Worm (Caenorhabditis elegans) whole organism, late embryonic: ENCODE data around the gene fbxb-103.

ENCODE experiments used
- C08G9.2 ChIP-seq: sonication (generic microtip); optimal IDR thresholded peaks from 2 replicates; lab custom pipeline; 2016; ENCODE audit warnings: mild to moderate bottlenecking, missing genetic modification characterization, moderate library complexity, missing compliant biosample characterization
- ama-1 ChIP-seq: fragments of 150-350 bp; optimal IDR thresholded peaks from 2 replicates; lab custom pipeline; 2014
- ceh-18 ChIP-seq: sonication (generic microtip); optimal IDR thresholded peaks from 2 replicates; lab custom pipeline; 2016; ENCODE audit warnings: missing genetic modification characterization, missing compliant biosample characterization
- ceh-19 ChIP-seq: fragments of 200-800 bp; sonication (Bioruptor generic); optimal IDR thresholded peaks from 2 replicates; lab custom pipeline; 2018; ENCODE audit warnings: mild to moderate bottlenecking, missing genetic modification characterization, missing compliant biosample characterization
- ceh-2 ChIP-seq: sonication (generic microtip); optimal IDR thresholded peaks from 2 replicates; lab custom pipeline; 2016; ENCODE audit warnings: missing genotype, missing genetic modification characterization, missing compliant biosample characterization
- ceh-24 ChIP-seq: sonication (generic microtip); optimal IDR thresholded peaks from 2 replicates; lab custom pipeline; 2016; ENCODE audit warnings: mild to moderate bottlenecking, missing genetic modification characterization, missing compliant biosample characterization
- ceh-31 ChIP-seq: sonication (generic microtip); optimal IDR thresholded peaks from 2 replicates; lab custom pipeline; 2016; ENCODE audit warnings: missing genetic modification characterization, missing compliant biosample characterization
- ceh-48 ChIP-seq: sonication (generic microtip); optimal IDR thresholded peaks from 2 replicates; lab custom pipeline; 2016; ENCODE audit warnings: missing genetic modification characterization, inconsistent platforms, missing compliant biosample characterization
- elt-2 ChIP-seq: sonication (generic microtip); optimal IDR thresholded peaks from 2 replicates; lab custom pipeline; 2016; ENCODE audit warnings: missing genetic modification reagents, missing genetic modification characterization, missing compliant biosample characterization
- elt-4 ChIP-seq: sonication (generic microtip); optimal IDR thresholded peaks from 2 replicates; lab custom pipeline; 2016; ENCODE audit warnings: missing genetic modification characterization, missing compliant biosample characterization
- hlh-6 ChIP-seq: sonication (generic microtip); optimal IDR thresholded peaks from 2 replicates; lab custom pipeline; 2016; ENCODE audit warnings: missing genotype, missing genetic modification characterization, missing compliant biosample characterization
- hlh-8 ChIP-seq: sonication (generic microtip); optimal IDR thresholded peaks from 2 replicates; lab custom pipeline; 2016; ENCODE audit warnings: missing genotype, missing genetic modification characterization, missing compliant biosample characterization
- lim-6 ChIP-seq: sonication (generic microtip); optimal IDR thresholded peaks from 2 replicates; lab custom pipeline; 2016; ENCODE audit warnings: missing genetic modification characterization, missing compliant biosample characterization
- lin-11 ChIP-seq: fragments of 200-800 bp; sonication (Bioruptor generic); optimal IDR thresholded peaks from 2 replicates; lab custom pipeline; 2018; ENCODE audit warnings: mild to moderate bottlenecking, missing genetic modification characterization, missing compliant biosample characterization
- nfya-1 ChIP-seq: sonication (generic microtip); optimal IDR thresholded peaks from 2 replicates; lab custom pipeline; 2017; ENCODE audit warnings: missing genetic modification characterization, mild to moderate bottlenecking, missing compliant biosample characterization, antibody characterized with exemption, moderate library complexity
- nhr-232 ChIP-seq: sonication (generic microtip); optimal IDR thresholded peaks from 2 replicates; lab custom pipeline; 2016; ENCODE audit warnings: missing genetic modification characterization, missing compliant biosample characterization
- npax-4 ChIP-seq: sonication (generic microtip); optimal IDR thresholded peaks from 2 replicates; lab custom pipeline; 2016; ENCODE audit warnings: missing genetic modification characterization, missing compliant biosample characterization
- odd-2 ChIP-seq: sonication (generic microtip); optimal IDR thresholded peaks from 2 replicates; lab custom pipeline; 2017; ENCODE audit warnings: antibody characterized with exemption, mild to moderate bottlenecking, missing genetic modification characterization, missing compliant biosample characterization
- pag-3 ChIP-seq: sonication (generic microtip); optimal IDR thresholded peaks from 2 replicates; lab custom pipeline; 2016; ENCODE audit warnings: missing compliant biosample characterization, missing genetic modification characterization, borderline replicate concordance
- pat-9 ChIP-seq: fragments of 200-800 bp; sonication (Bioruptor generic); optimal IDR thresholded peaks from 2 replicates; lab custom pipeline; 2018; ENCODE audit warnings: mild to moderate bottlenecking, missing genetic modification characterization, moderate library complexity, missing compliant biosample characterization
- pax-1 ChIP-seq: fragments of 150-350 bp; optimal IDR thresholded peaks from 2 replicates; lab custom pipeline; 2014; ENCODE audit warnings: missing biosample characterization, missing genetic modification characterization
- pha-4 ChIP-seq: fragments of 150-350 bp; optimal IDR thresholded peaks from 2 replicates; lab custom pipeline; 2018; ENCODE audit warnings: missing biosample characterization, missing genetic modification reagents, missing genetic modification characterization
- pqm-1 ChIP-seq: sonication (generic microtip); optimal IDR thresholded peaks from 2 replicates; lab custom pipeline; 2016; ENCODE audit warnings: missing genetic modification characterization, missing compliant biosample characterization
- rnt-1 ChIP-seq: sonication (generic microtip); optimal IDR thresholded peaks from 2 replicates; lab custom pipeline; 2016; ENCODE audit warnings: missing genetic modification characterization, missing compliant biosample characterization
- sdc-2 ChIP-seq: sonication (generic microtip); optimal IDR thresholded peaks from 2 replicates; lab custom pipeline; 2016; ENCODE audit warnings: missing genotype, missing genetic modification characterization, missing compliant biosample characterization
- syd-9 ChIP-seq: sonication (generic microtip); optimal IDR thresholded peaks from 2 replicates; lab custom pipeline; 2016; ENCODE audit warnings: mild to moderate bottlenecking, missing genetic modification characterization, moderate library complexity, missing compliant biosample characterization
- tbx-2 ChIP-seq: sonication (generic microtip); optimal IDR thresholded peaks from 2 replicates; lab custom pipeline; 2016; ENCODE audit warnings: missing genetic modification characterization, missing compliant biosample characterization
- unc-3 ChIP-seq, 2 experiments: fragments of 200-800 bp in 1 of 2; sonication (Bioruptor generic) in 1 of 2; sonication (generic microtip) in 1 of 2; conservative IDR thresholded peaks in 1 of 2; optimal IDR thresholded peaks in 1 of 2; 2 replicates each; pipeline versions ENCODE4 v1.3.6 to Lab custom; 2016 to 2022; ENCODE audit warnings: missing compliant biosample characterization in 2 of 2, missing genetic modification characterization in 2 of 2, missing genetic modification reagents in 1 of 2
- unc-42 ChIP-seq: sonication (generic microtip); optimal IDR thresholded peaks from 2 replicates; lab custom pipeline; 2016; ENCODE audit warnings: missing genotype, missing genetic modification characterization, missing compliant biosample characterization
- unc-55 ChIP-seq: sonication (generic microtip); optimal IDR thresholded peaks from 2 replicates; lab custom pipeline; 2017; ENCODE audit warnings: missing biosample characterization, missing genetic modification reagents, missing genetic modification characterization
- zip-5 ChIP-seq: sonication (generic microtip); optimal IDR thresholded peaks from 2 replicates; lab custom pipeline; 2016; ENCODE audit warnings: missing genetic modification characterization, missing compliant biosample characterization

The fbxb-103 gene

ce11 chrII:3896920-3897319 is 10.0 kb upstream of the fbxb-103 start (continued):
- TF ChIP-seq ceh-31 (tag; lab: Kevin White, UChicago): peak; percentile 59
- TF ChIP-seq hlh-6 (tag; lab: Kevin White, UChicago): no peak
- no peak for TF ChIP-seq ceh-18
- TF ChIP-seq pqm-1 (tag; lab: Kevin White, UChicago): no peak
- no peak for TF ChIP-seq lim-6 (tag; lab: Kevin White, UChicago)
- TF ChIP-seq nhr-232 (tag; lab: Kevin White, UChicago): no peak
- TF ChIP-seq pat-9 (tag; lab: Kevin White, UChicago): no peak
- TF ChIP-seq zip-5: no peak
- peak; percentile 20 for TF ChIP-seq hlh-8 (tag; lab: Kevin White, UChicago)
- TF ChIP-seq ama-1: no peak
- TF ChIP-seq unc-42 (tag; lab: Kevin White, UChicago): peak; percentile 59
- TF ChIP-seq ceh-2 (tag; lab: Kevin White, UChicago): no peak
- peak; percentile 19 for TF ChIP-seq pax-1
- no peak for TF ChIP-seq unc-3 (GFP tag; conservative IDR thresholded peaks at IDR 0.05; lab: Robert Waterston, UW)
- TF ChIP-seq unc-3 (tag; optimal IDR thresholded peaks at IDR 0.05; lab: Kevin White, UChicago): no peak
- peak; percentile 29 for TF ChIP-seq elt-2 (tag; lab: Kevin White, UChicago)
- TF ChIP-seq npax-4 (tag; lab: Kevin White, UChicago): no peak
- TF ChIP-seq syd-9 (tag; lab: Kevin White, UChicago): no peak
- no peak for TF ChIP-seq ceh-19 (GFP tag; lab: Kevin White, UChicago)
- TF ChIP-seq ceh-24 (tag; lab: Kevin White, UChicago): no peak
- TF ChIP-seq C08G9.2 (tag; lab: Kevin White, UChicago): no peak
- no peak for TF ChIP-seq pag-3

DNA sequence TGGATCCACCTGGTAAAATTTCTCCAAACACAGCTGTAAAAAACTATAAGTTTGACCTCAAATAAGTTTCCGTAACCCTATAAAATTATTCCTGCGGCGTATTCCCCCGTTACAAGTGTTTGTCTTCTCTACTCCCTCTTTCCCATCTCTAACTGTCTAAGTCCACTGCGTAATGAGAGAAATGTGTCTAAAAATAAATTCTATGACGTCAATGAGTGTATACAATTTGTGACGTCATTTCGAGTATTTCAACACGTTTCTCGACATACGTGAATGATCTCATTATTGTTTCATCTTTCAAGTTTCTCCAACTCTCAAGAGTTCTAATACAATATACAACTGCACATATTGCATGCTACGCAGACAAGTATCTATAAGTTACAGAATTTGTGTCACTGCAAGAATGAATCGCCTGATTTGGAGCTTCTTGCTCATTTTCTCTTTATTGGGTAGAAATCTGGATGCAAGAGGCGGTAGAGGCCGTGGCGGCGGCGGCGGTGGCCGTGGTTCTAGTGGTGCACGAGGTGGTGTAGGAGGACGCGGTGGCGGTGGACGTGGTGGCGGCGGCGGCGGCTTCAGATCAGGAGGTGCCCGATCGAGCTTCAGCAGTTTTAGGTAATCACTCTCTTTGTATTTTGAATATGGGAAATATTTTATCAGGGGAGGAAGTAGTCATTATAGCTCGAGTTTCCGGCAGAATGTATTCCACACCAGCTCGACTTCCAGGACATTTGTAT is 9.0 kb upstream of the fbxb-103 start, which contains the start of gene F53C3.6:
Gene F53C3.6 (plus strand): TSS at position 385 of the 737 bp plus-strand sequence.
- TF ChIP-seq pqm-1 (tag; lab: Kevin White, UChicago) (no peak), tbx-2 (peak; percentile 40), ceh-48 (tag; lab: Kevin White, UChicago) (no peak), sdc-2 (tag; lab: Kevin White, UChicago) (peak; percentile 20), unc-55 (GFP tag; lab: Kevin White, UChicago) (peak; percentile 15), unc-42 (tag; lab: Kevin White, UChicago) (peak; percentile 70), nfya-1 (tag; lab: Kevin White, UChicago) (peak; percentile 53), ceh-31 (tag; lab: Kevin White, UChicago) (peak; percentile 55)
- TF ChIP-seq, all 69 proteins: peak for 6

DNA sequence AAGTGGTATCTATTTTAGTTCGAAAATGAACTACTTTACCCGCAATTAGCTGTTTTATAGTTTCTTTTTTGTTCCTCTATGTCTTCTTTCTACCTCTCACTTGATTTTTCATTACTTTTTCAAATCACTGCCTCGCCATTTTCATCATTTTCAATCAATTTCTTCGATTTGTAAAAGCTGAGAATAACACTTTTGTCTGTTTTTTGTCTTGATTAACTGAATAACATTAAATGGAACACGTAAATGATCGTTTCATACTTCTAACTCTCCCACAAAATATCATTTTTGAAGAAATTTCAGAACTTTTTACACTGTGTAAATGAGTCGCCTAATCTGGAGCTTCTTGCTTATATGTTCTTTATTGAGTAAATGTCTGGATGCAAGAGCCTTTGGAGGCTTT is 5.8 kb upstream of the fbxb-103 start, which contains the start of gene F53C3.4:
Gene F53C3.4 (plus strand): TSS at position 301 of the 400 bp plus-strand sequence.
- TF ChIP-seq odd-2 (tag; lab: Kevin White, UChicago) (no peak), hlh-8 (tag; lab: Kevin White, UChicago) (no peak), sdc-2 (tag; lab: Kevin White, UChicago) (no peak), nfya-1 (tag; lab: Kevin White, UChicago) (no peak), ceh-18 (no peak), pax-1 (no peak), hlh-6 (tag; lab: Kevin White, UChicago) (no peak)

DNA sequence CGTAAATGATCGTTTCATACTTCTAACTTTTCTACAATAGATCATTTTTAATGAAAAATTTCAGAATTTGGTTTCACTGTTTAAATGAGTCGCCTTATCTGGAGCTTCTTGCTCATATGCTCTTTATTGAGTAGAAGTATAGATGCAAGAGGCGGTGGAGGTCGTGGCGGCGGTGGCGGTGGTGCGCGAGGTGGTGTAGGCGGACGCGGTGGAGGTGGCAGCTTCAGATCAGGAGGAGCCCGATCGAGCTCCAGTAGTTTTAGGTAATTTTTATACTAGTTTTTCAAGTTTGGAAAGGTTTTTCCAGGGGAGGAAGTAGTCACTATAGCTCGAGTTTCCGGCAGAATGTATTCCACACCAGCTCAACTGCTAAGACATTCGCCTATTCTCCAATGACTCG is 4.1 kb upstream of the fbxb-103 start, which contains the start of gene F53C3.3:
Gene F53C3.3 (plus strand): TSS at position 59 of the 400 bp plus-strand sequence.
- TF ChIP-seq lin-11 (no peak), pax-1 (no peak), syd-9 (tag; lab: Kevin White, UChicago) (no peak), zip-5 (no peak), pha-4 (tag; lab: Kevin White, UChicago) (no peak), elt-4 (tag; lab: Kevin White, UChicago) (no peak), hlh-6 (tag; lab: Kevin White, UChicago) (no peak), ceh-2 (tag; lab: Kevin White, UChicago) (no peak), hlh-8 (tag; lab: Kevin White, UChicago) (no peak), rnt-1 (tag; lab: Kevin White, UChicago) (no peak)
